Worm (Caenorhabditis elegans): ENCODE measurements around the gene tbx-2.

DNA sequence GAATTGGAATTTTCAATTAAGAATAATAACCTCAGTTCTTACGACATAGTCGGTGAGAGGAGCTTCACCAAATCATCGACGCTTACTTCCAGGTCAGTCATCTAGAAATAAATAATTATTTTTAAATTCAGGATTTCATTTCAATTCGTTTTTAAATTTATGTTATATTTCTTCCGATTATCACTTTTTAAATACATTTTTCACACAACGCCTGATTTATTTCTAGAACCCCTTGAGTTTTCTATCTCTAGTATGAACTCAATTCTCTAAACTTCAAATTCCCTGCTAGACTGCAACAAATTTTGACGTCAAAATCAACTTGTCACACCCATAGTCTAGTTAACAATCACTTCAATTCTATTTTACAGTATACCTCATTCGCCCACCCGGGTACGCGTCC, 13.4 kb upstream of the tbx-2 start, which contains the start of gene Y54H5A.2:
- TF ChIP-seq flt-1 (GFP tag; IDR thresholded peaks at IDR 0.05), result no peak
- no peak for TF ChIP-seq klf-2 (GFP tag; conservative IDR thresholded peaks at IDR 0.05)
- no peak for TF ChIP-seq ztf-29 (GFP tag; IDR thresholded peaks at IDR 0.05)
- TF ChIP-seq ztf-23 (GFP tag; IDR thresholded peaks at IDR 0.05), result no peak
- no peak for TF ChIP-seq tab-1 (GFP tag; IDR thresholded peaks at IDR 0.05)
- no peak for TF ChIP-seq ref-1 (GFP tag; conservative IDR thresholded peaks at IDR 0.05)

Measured in whole organism, midembryonic.